Fruit fly (Drosophila melanogaster) whole organism, embryonic: ENCODE measurements around the gene nol.
A peak's percentile ranks its signal among the peaks of the same experiment; 100 is the strongest.

Source experiments
- Ada2b ChIP-seq: fragments of 200-800 bp; sonication (Bioruptor generic); IDR thresholded peaks from 2 replicates; pipeline ENCODE4 v1.3.6; 2022; ENCODE audit warnings: missing biosample characterization, missing genetic modification characterization
- Bgb ChIP-seq: fragments of 200-800 bp; sonication (Bioruptor generic); IDR thresholded peaks from 2 replicates; pipeline ENCODE4 v1.3.6; 2022; ENCODE audit warnings: missing biosample characterization, missing genetic modification characterization; ENCODE audit not compliant: partially characterized antibody
- C15 ChIP-seq: fragments of 200-800 bp; sonication (Bioruptor generic); IDR thresholded peaks from 3 replicates; pipeline ENCODE4 v1.3.6; 2022; ENCODE audit warnings: missing biosample characterization, missing genetic modification characterization
- CG10267 ChIP-seq: fragments of 200-800 bp; sonication (Bioruptor generic); optimal IDR thresholded peaks from 2 replicates; lab custom pipeline; 2018; ENCODE audit warnings: missing biosample characterization, mild to moderate bottlenecking, missing genetic modification characterization, moderate library complexity
- CG10543 ChIP-seq: fragments of 200-800 bp; sonication (Bioruptor generic); optimal IDR thresholded peaks from 3 replicates; lab custom pipeline; 2017; ENCODE audit warnings: missing biosample characterization, mild to moderate bottlenecking, missing genetic modification characterization, moderate library complexity
- CG11560 ChIP-seq: fragments of 200-800 bp; sonication (Bioruptor generic); IDR thresholded peaks from 3 replicates; pipeline ENCODE4 v1.3.6; 2022; ENCODE audit warnings: missing biosample characterization, missing genetic modification characterization
- CG11695 ChIP-seq: fragments of 200-800 bp; sonication (Bioruptor generic); IDR thresholded peaks from 3 replicates; pipeline ENCODE4 v1.3.6; 2022; ENCODE audit warnings: missing biosample characterization, missing genetic modification characterization
- CG12155 ChIP-seq: fragments of 200-800 bp; sonication (Bioruptor generic); optimal IDR thresholded peaks from 3 replicates; lab custom pipeline; 2016; ENCODE audit warnings: missing biosample characterization, missing genetic modification characterization
- CG15696 ChIP-seq: fragments of 200-800 bp; sonication (Bioruptor generic); optimal IDR thresholded peaks from 2 replicates; lab custom pipeline; 2019; ENCODE audit warnings: missing biosample characterization, mild to moderate bottlenecking, missing genetic modification characterization, moderate library complexity
- CG18011 ChIP-seq: fragments of 200-800 bp; sonication (Bioruptor generic); optimal IDR thresholded peaks from 2 replicates; lab custom pipeline; 2017; ENCODE audit warnings: missing biosample characterization, missing genetic modification characterization, mild to moderate bottlenecking, moderate library complexity, missing genotype
- CG18599 ChIP-seq: fragments of 200-800 bp; sonication (Bioruptor generic); optimal IDR thresholded peaks from 3 replicates; lab custom pipeline; 2017; ENCODE audit warnings: missing biosample characterization, missing genetic modification characterization, mild to moderate bottlenecking, moderate library complexity, missing genetic modification reagents
- CG18764 ChIP-seq: fragments of 200-800 bp; sonication (Bioruptor generic); optimal IDR thresholded peaks from 3 replicates; lab custom pipeline; 2016; ENCODE audit warnings: missing biosample characterization, missing genetic modification characterization
- CG33213 ChIP-seq: fragments of 200-800 bp; sonication (Bioruptor generic); optimal IDR thresholded peaks from 3 replicates; lab custom pipeline; 2016; ENCODE audit warnings: missing biosample characterization, missing genetic modification characterization
- CG42726 ChIP-seq: fragments of 200-800 bp; sonication (Bioruptor generic); IDR thresholded peaks from 2 replicates; pipeline ENCODE4 v1.3.6; 2022; ENCODE audit warnings: missing biosample characterization, missing genetic modification characterization; ENCODE audit not compliant: partially characterized antibody
- CG4282 ChIP-seq: fragments of 200-800 bp; sonication (Bioruptor generic); optimal IDR thresholded peaks from 2 replicates; lab custom pipeline; 2016; ENCODE audit warnings: missing biosample characterization, missing genetic modification characterization
- CG4328 ChIP-seq: fragments of 200-800 bp; sonication (Bioruptor generic); optimal IDR thresholded peaks from 3 replicates; lab custom pipeline; 2017; ENCODE audit warnings: missing biosample characterization, missing genetic modification reagents, missing genetic modification characterization
- CG4404 ChIP-seq: fragments of 200-800 bp; sonication (Bioruptor generic); IDR thresholded peaks from 2 replicates; pipeline ENCODE4 v1.3.6; 2022; ENCODE audit warnings: missing biosample characterization, missing genetic modification characterization
- CG8359 ChIP-seq: fragments of 200-800 bp; sonication (Bioruptor generic); optimal IDR thresholded peaks from 2 replicates; lab custom pipeline; 2017; ENCODE audit warnings: missing biosample characterization, mild to moderate bottlenecking, missing genetic modification characterization, borderline replicate concordance
- CG9727 ChIP-seq: fragments of 200-800 bp; sonication (Bioruptor generic); optimal IDR thresholded peaks from 3 replicates; lab custom pipeline; 2017; ENCODE audit warnings: missing biosample characterization, mild to moderate bottlenecking, missing genetic modification characterization
- CoRest ChIP-seq: fragments of 200-800 bp; sonication (Bioruptor generic); optimal IDR thresholded peaks from 3 replicates; lab custom pipeline; 2018; ENCODE audit warnings: missing biosample characterization, mild to moderate bottlenecking, missing genetic modification characterization, moderate library complexity
- CrebB ChIP-seq: fragments of 200-800 bp; sonication (Bioruptor generic); optimal IDR thresholded peaks from 3 replicates; lab custom pipeline; 2018; ENCODE audit warnings: missing biosample characterization, mild to moderate bottlenecking, missing genetic modification characterization
- D ChIP-seq, 2 experiments: fragments of 200-800 bp in 1 of 2; fragments of >200 bp in 1 of 2; sonication (Bioruptor generic) in 1 of 2; optimal IDR thresholded peaks; 2 replicates in 1 of 2; 3 replicates in 1 of 2; lab custom pipeline; 2017; ENCODE audit warnings: mild to moderate bottlenecking in 1 of 2, missing biosample characterization in 1 of 2, missing genetic modification characterization in 1 of 2, missing genetic modification reagents in 1 of 2
- Dbx ChIP-seq: fragments of 200-800 bp; sonication (Bioruptor generic); IDR thresholded peaks from 3 replicates; pipeline ENCODE4 v1.3.6; 2022; ENCODE audit warnings: missing biosample characterization, missing genetic modification characterization
- Dek ChIP-seq: fragments of 200-800 bp; sonication (Bioruptor generic); optimal IDR thresholded peaks from 3 replicates; lab custom pipeline; 2019; ENCODE audit warnings: missing biosample characterization, mild to moderate bottlenecking, missing genetic modification characterization, moderate library complexity
- HHEX ChIP-seq: fragments of 200-800 bp; sonication (Bioruptor generic); optimal IDR thresholded peaks from 3 replicates; lab custom pipeline; 2017; ENCODE audit warnings: missing biosample characterization, mild to moderate bottlenecking, missing genetic modification characterization, missing genetic modification reagents
- HLH54F ChIP-seq: fragments of 200-800 bp; sonication (Bioruptor generic); optimal IDR thresholded peaks from 3 replicates; lab custom pipeline; 2016; ENCODE audit warnings: missing biosample characterization, missing genetic modification characterization
- Hsf ChIP-seq: fragments of 200-800 bp; sonication (Bioruptor generic); optimal IDR thresholded peaks from 3 replicates; lab custom pipeline; 2016; ENCODE audit warnings: missing biosample characterization, missing genetic modification characterization
- Kr ChIP-seq: fragments of 200-800 bp; sonication (Bioruptor generic); optimal IDR thresholded peaks from 2 replicates; lab custom pipeline; 2017; ENCODE audit warnings: missing biosample characterization, mild to moderate bottlenecking, missing genetic modification characterization
- MESR4 ChIP-seq: fragments of 200-800 bp; sonication (Bioruptor generic); optimal IDR thresholded peaks from 2 replicates; lab custom pipeline; 2018; ENCODE audit warnings: missing biosample characterization, mild to moderate bottlenecking, missing genetic modification characterization, moderate library complexity
- Poxn ChIP-seq: fragments of 200-800 bp; sonication (Bioruptor generic); IDR thresholded peaks from 2 replicates; pipeline ENCODE4 v1.3.6; 2022; ENCODE audit warnings: missing biosample characterization, missing genetic modification characterization
- Ptx1 ChIP-seq: fragments of 200-800 bp; sonication (Bioruptor generic); IDR thresholded peaks from 2 replicates; pipeline ENCODE4 v1.3.6; 2022; ENCODE audit warnings: missing biosample characterization, missing genetic modification characterization
- Six4 ChIP-seq: fragments of 200-800 bp; sonication (Bioruptor generic); optimal IDR thresholded peaks from 2 replicates; lab custom pipeline; 2016; ENCODE audit warnings: missing biosample characterization, missing genetic modification characterization
- Sox100B ChIP-seq: fragments of 200-800 bp; sonication (Bioruptor generic); optimal IDR thresholded peaks from 3 replicates; lab custom pipeline; 2018; ENCODE audit warnings: missing biosample characterization, mild to moderate bottlenecking, missing genetic modification characterization
- Sry-β ChIP-seq: fragments of 200-800 bp; sonication (Bioruptor generic); optimal IDR thresholded peaks from 2 replicates; lab custom pipeline; 2018; ENCODE audit warnings: missing biosample characterization, mild to moderate bottlenecking, missing genetic modification characterization, moderate library complexity
- corto ChIP-seq: fragments of 200-800 bp; sonication (Bioruptor generic); optimal IDR thresholded peaks from 2 replicates; lab custom pipeline; 2016; ENCODE audit warnings: missing biosample characterization, mild to moderate bottlenecking, missing genetic modification characterization, moderate library complexity
- dimm ChIP-seq: fragments of 200-800 bp; sonication (Bioruptor generic); IDR thresholded peaks from 2 replicates; pipeline ENCODE4 v1.3.6; 2022; ENCODE audit warnings: missing biosample characterization, missing genetic modification characterization
- disco-r ChIP-seq: fragments of 200-800 bp; sonication (Bioruptor generic); optimal IDR thresholded peaks from 2 replicates; lab custom pipeline; 2016; ENCODE audit warnings: missing biosample characterization, missing genetic modification characterization
- emc ChIP-seq: fragments of 200-800 bp; sonication (Bioruptor generic); optimal IDR thresholded peaks from 2 replicates; lab custom pipeline; 2016; ENCODE audit warnings: missing biosample characterization, missing genetic modification characterization
- ems ChIP-seq: fragments of 200-800 bp; sonication (Bioruptor generic); optimal IDR thresholded peaks from 3 replicates; lab custom pipeline; 2016; ENCODE audit warnings: missing biosample characterization, missing genetic modification characterization
- fd64A ChIP-seq: fragments of 200-800 bp; sonication (Bioruptor generic); optimal IDR thresholded peaks from 3 replicates; lab custom pipeline; 2018; ENCODE audit warnings: missing biosample characterization, mild to moderate bottlenecking, missing genetic modification characterization
- gcm ChIP-seq: fragments of 200-800 bp; sonication (Bioruptor generic); optimal IDR thresholded peaks from 2 replicates; lab custom pipeline; 2019; ENCODE audit warnings: missing biosample characterization, mild to moderate bottlenecking, missing genetic modification characterization, moderate library complexity
- lab ChIP-seq: fragments of 200-800 bp; sonication (Bioruptor generic); optimal IDR thresholded peaks from 3 replicates; lab custom pipeline; 2017; ENCODE audit warnings: missing biosample characterization, missing genetic modification characterization, mild to moderate bottlenecking, moderate library complexity, missing genetic modification reagents
- run ChIP-seq: fragments of 200-800 bp; sonication (Bioruptor generic); optimal IDR thresholded peaks from 3 replicates; lab custom pipeline; 2018; ENCODE audit warnings: missing biosample characterization, mild to moderate bottlenecking, missing genetic modification characterization
- schlank ChIP-seq: fragments of 200-800 bp; sonication (Bioruptor generic); optimal IDR thresholded peaks from 2 replicates; lab custom pipeline; 2018; ENCODE audit warnings: missing biosample characterization, mild to moderate bottlenecking, missing genetic modification characterization
- sens-2 ChIP-seq: fragments of 200-800 bp; sonication (Bioruptor generic); IDR thresholded peaks from 2 replicates; pipeline ENCODE4 v1.3.6; 2022; ENCODE audit warnings: missing biosample characterization, missing genetic modification characterization
- slbo ChIP-seq: fragments of 200-800 bp; sonication (Bioruptor generic); IDR thresholded peaks from 2 replicates; pipeline ENCODE4 v1.3.6; 2022; ENCODE audit warnings: missing biosample characterization, missing genetic modification characterization
- tll ChIP-seq, 2 experiments: fragments of 200-800 bp in 1 of 2; fragments of >200 bp in 1 of 2; sonication (Bioruptor generic) in 1 of 2; optimal IDR thresholded peaks; 2 replicates each; lab custom pipeline; 2017 to 2019; ENCODE audit warnings: missing biosample characterization in 2 of 2, missing genetic modification characterization in 2 of 2, mild to moderate bottlenecking in 1 of 2, moderate library complexity in 1 of 2
- vvl ChIP-seq: fragments of 200-800 bp; sonication (Bioruptor generic); IDR thresholded peaks from 2 replicates; pipeline ENCODE4 v1.3.6; 2022; ENCODE audit warnings: missing biosample characterization, missing genetic modification characterization
- wek ChIP-seq: fragments of 200-800 bp; sonication (Bioruptor generic); optimal IDR thresholded peaks from 3 replicates; lab custom pipeline; 2018; ENCODE audit warnings: missing biosample characterization, mild to moderate bottlenecking, missing genetic modification characterization, moderate library complexity
- zen ChIP-seq: fragments of 200-800 bp; sonication (Bioruptor generic); optimal IDR thresholded peaks from 3 replicates; lab custom pipeline; 2018; ENCODE audit warnings: missing biosample characterization, mild to moderate bottlenecking, missing genetic modification characterization, moderate library complexity

The nol gene

DNA sequence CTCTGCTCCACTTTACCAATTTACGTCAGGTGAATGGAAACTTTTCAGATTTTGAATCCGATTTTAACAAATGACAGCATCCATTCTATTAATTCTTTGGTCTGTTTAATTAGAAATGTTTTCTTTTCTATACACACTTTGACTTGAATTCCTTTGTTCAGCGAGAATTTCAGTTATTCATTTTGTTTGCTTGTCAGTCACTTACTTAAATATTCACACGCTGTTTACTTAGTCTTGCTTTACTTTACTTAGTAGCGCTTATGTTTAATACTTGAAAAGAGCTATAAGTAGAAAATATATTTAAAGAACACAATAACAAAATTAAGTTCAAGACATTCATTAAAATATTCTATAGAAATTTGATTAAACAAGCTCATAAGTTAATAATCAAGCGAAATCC lies 23.2 kb upstream of the nol start, which contains the start of gene CG32073:
TSS of gene CG32073 (minus strand) at position 151 of the 400 bp plus-strand sequence.
- peak; percentile 75 for TF ChIP-seq CG18599 (GFP tag; lab: Kevin White, UChicago)
- no peak for TF ChIP-seq run (tag; lab: Kevin White, UChicago)
- TF ChIP-seq CrebB (tag; lab: Kevin White, UChicago): no peak
- TF ChIP-seq CG15696: peak; percentile 21
- TF ChIP-seq tll (GFP tag; optimal IDR thresholded peaks at IDR 0.05; lab: Kevin White, UChicago): no peak
- peak; percentile 40 for TF ChIP-seq CG10543 (GFP tag; lab: Kevin White, UChicago)
- no peak for TF ChIP-seq CG4328 (GFP tag; lab: Kevin White, UChicago)
- TF ChIP-seq CG10267 (tag; lab: Kevin White, UChicago): peak; percentile 25
- no peak for TF ChIP-seq Bgb (GFP tag; lab: Robert Waterston, UW)
- 0 out of 3 replicates have a peak, but pooled peaks have one; percentile 20 for TF ChIP-seq CG11695 (GFP tag; lab: Robert Waterston, UW)
- TF ChIP-seq HHEX: peak; percentile 51
- TF ChIP-seq CoRest: no peak
- no peak for TF ChIP-seq slbo (GFP tag; lab: Robert Waterston, UW)
- TF ChIP-seq Hsf (GFP tag; lab: Kevin White, UChicago): no peak
- peak; percentile 16 for TF ChIP-seq Sry-β
- TF ChIP-seq C15 (GFP tag; lab: Robert Waterston, UW): peak; percentile 22; the same call in 1 of the 3 replicates
- TF ChIP-seq Six4 (GFP tag; lab: Kevin White, UChicago): no peak
- no peak for TF ChIP-seq disco-r (GFP tag; lab: Kevin White, UChicago)
- TF ChIP-seq vvl: peak; percentile 36; the same call in 1 of the 2 replicates
- peak; percentile 66 for TF ChIP-seq Sox100B (GFP tag; lab: Kevin White, UChicago)
- peak; percentile 23 for TF ChIP-seq gcm (GFP tag; lab: Kevin White, UChicago)
- TF ChIP-seq fd64A (GFP tag; lab: Kevin White, UChicago): no peak
- peak; percentile 34 for TF ChIP-seq CG33213
- no peak for TF ChIP-seq CG18011 (GFP tag; lab: Kevin White, UChicago)
- peak; percentile 17 for TF ChIP-seq Dek (tag; lab: Kevin White, UChicago)
- no peak for TF ChIP-seq Poxn (GFP tag; lab: Robert Waterston, UW)
- peak; percentile 33 for TF ChIP-seq schlank
- no peak for TF ChIP-seq ems (GFP tag; lab: Kevin White, UChicago)
- no peak for TF ChIP-seq Ada2b (GFP tag; lab: Robert Waterston, UW)
- TF ChIP-seq MESR4 (GFP tag; lab: Kevin White, UChicago): no peak
- peak; percentile 25; the same call in 1 of the 3 replicates for TF ChIP-seq Dbx (GFP tag; lab: Robert Waterston, UW)
- no peak for TF ChIP-seq emc
- no peak for TF ChIP-seq dimm (GFP tag; lab: Robert Waterston, UW)
- TF ChIP-seq wek (GFP tag; lab: Kevin White, UChicago): peak; percentile 40
- TF ChIP-seq zen (tag; lab: Kevin White, UChicago): no peak
- no peak for TF ChIP-seq HLH54F
- TF ChIP-seq CG4282 (GFP tag; lab: Kevin White, UChicago): no peak
- TF ChIP-seq Ptx1 (GFP tag; lab: Robert Waterston, UW): no peak
- no peak for TF ChIP-seq CG8359
- peak; percentile 16 for TF ChIP-seq CG9727 (GFP tag; lab: Kevin White, UChicago)
- TF ChIP-seq CG12155: no peak
- TF ChIP-seq D (optimal IDR thresholded peaks at IDR 0.05; lab: Kevin White, UChicago): no peak
- no peak for TF ChIP-seq D (GFP tag; optimal IDR thresholded peaks at IDR 0.05; lab: Kevin White, UChicago)
- peak; percentile 75 for TF ChIP-seq CG18764 (GFP tag; lab: Kevin White, UChicago)
- no peak for TF ChIP-seq sens-2 (GFP tag; lab: Robert Waterston, UW)
- no peak for TF ChIP-seq corto (GFP tag; lab: Kevin White, UChicago)
- TF ChIP-seq CG4404 (GFP tag; lab: Robert Waterston, UW): no peak
- no peak for TF ChIP-seq Kr
- peak; percentile 75 for TF ChIP-seq lab (GFP tag; lab: Kevin White, UChicago)
- TF ChIP-seq CG42726 (GFP tag; lab: Robert Waterston, UW): no peak
- no peak for TF ChIP-seq CG11560
